Fruit fly (Drosophila melanogaster): ENCODE data around the gene CG32645.

- TF ChIP-seq pad (GFP tag; optimal IDR thresholded peaks at IDR 0.05) (no peak), cic (GFP tag; optimal IDR thresholded peaks at IDR 0.05) (no peak), ovo (GFP tag; optimal IDR thresholded peaks at IDR 0.05) (no peak), CG5204 (GFP tag; optimal IDR thresholded peaks at IDR 0.05) (no peak)
Measured at dm6 chrX:13145858-13146257, 6.9 kb downstream of the CG32645 start.

Measured in whole organism, adult.